Fruit fly (Drosophila melanogaster): ENCODE measurements around the gene Ubqn.

Ubqn gene

DNA sequence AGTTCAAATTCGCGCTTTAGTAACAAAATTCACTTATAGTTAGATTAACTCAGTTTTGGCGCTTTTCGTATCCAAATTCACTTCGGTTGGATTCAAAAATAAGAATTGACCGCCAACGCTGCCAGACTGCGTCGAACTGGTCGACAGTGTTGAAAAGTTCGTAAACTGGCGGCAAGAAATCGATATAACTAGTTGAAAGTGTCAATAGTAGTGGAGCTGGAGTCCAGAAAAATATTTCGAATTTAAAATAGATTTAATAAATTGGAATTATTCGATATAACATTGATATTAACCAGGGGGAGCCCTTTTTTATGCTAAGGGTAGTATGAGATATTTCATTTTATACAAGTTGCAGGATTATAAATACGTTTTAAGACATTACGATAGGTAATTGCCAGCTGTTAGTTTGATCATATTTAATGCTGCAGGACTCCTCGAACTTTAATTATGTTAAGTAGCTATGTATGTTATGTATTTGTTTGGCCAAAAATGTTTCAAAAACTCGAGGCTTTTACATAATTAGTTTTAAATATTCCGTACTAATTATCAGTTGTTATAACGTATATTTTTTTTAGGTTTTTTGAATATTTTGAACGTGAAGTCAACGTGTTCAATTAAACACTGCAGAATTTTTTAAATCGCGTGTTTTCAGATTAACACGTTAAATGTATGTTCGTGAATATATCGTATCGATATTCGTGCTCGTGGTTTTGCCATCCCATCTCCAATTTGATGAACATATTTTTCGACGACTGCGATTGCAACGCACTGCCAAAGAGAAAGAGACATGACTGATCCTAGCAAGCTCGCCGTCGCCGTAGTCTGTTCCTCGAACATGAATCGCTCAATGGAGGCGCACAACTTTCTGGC, 19.5 kb upstream of the Ubqn start, which contains the start of the genes CG14223 and Ssu72:
CG14223 (minus strand) TSS at position 113 of the 870 bp plus-strand sequence.
Ssu72 (plus strand) TSS at position 703 of the 870 bp plus-strand sequence.
- TF ChIP-seq Hnf4 (GFP tag; optimal IDR thresholded peaks at IDR 0.05) (peak; percentile 15), woc (GFP tag; optimal IDR thresholded peaks at IDR 0.05) (peak; percentile 6), Myc (optimal IDR thresholded peaks at IDR 0.05) (no peak)

DNA sequence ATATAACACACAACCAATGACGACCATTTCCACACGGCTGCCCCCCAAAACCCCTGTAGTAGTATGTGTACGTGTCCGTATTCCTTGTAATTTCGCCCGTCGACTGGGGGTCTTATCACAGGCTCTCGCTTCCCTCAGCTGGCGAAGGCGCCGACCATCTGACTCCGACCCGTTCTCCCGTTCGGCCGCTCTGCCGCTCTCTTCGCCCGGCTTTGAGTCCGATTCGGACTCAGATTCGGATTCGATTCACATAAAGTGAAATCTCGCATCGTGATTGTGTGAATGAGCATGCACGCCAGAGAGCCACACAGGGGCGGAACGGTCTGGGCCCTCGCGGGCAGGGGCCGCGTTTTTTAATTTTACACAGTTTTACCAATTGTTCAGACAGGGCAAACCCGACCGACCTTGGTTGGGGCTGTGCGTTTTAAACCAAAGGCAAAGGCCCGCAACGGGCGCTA, 17.9 kb upstream of the Ubqn start:
- TF ChIP-seq Dif (GFP tag; optimal IDR thresholded peaks at IDR 0.05; ENCODE audit: partially characterized antibody) (peak; percentile 48), sv (GFP tag; optimal IDR thresholded peaks at IDR 0.05) (no peak), ey (GFP tag; optimal IDR thresholded peaks at IDR 0.05) (peak; percentile 25), lola (GFP tag; optimal IDR thresholded peaks at IDR 0.05) (no peak), Vsx2 (GFP tag; optimal IDR thresholded peaks at IDR 0.05; ENCODE audit: partially characterized antibody) (no peak), tai (GFP tag; optimal IDR thresholded peaks at IDR 0.05) (no peak), rgr (GFP tag; optimal IDR thresholded peaks at IDR 0.05) (peak; percentile 34), CG9705 (GFP tag; optimal IDR thresholded peaks at IDR 0.05) (peak; percentile 11), CrebA (GFP tag; optimal IDR thresholded peaks at IDR 0.05; ENCODE audit: borderline replicate concordance) (no peak), Jra (GFP tag; optimal IDR thresholded peaks at IDR 0.05) (no peak), N (GFP tag; optimal IDR thresholded peaks at IDR 0.05) (no peak), sage (GFP tag; optimal IDR thresholded peaks at IDR 0.05) (no peak), jim (GFP tag; optimal IDR thresholded peaks at IDR 0.05) (no peak), foxo (GFP tag; optimal IDR thresholded peaks at IDR 0.05) (peak in 1 of 2 experiments; percentile 43), dl (GFP tag; optimal IDR thresholded peaks at IDR 0.05; ENCODE audit: insufficient read depth in 1 of 2, partially characterized antibody in 2 of 2) (no peak), dsf (GFP tag; optimal IDR thresholded peaks at IDR 0.05; ENCODE audit: borderline replicate concordance) (no peak), dmrt93B (GFP tag; optimal IDR thresholded peaks at IDR 0.05) (peak; percentile 20), Sp1 (GFP tag; optimal IDR thresholded peaks at IDR 0.05) (peak; percentile 49), usp (GFP tag; optimal IDR thresholded peaks at IDR 0.05) (no peak), psq (GFP tag; optimal IDR thresholded peaks at IDR 0.05) (no peak), woc (GFP tag; optimal IDR thresholded peaks at IDR 0.05) (peak; percentile 53), OdsH (GFP tag; optimal IDR thresholded peaks at IDR 0.05) (no peak), pan (optimal IDR thresholded peaks at IDR 0.05) (no peak), Hr78 (GFP tag; optimal IDR thresholded peaks at IDR 0.05) (no peak), Hnf4 (GFP tag; optimal IDR thresholded peaks at IDR 0.05) (no peak), Hr83 (GFP tag; optimal IDR thresholded peaks at IDR 0.05; ENCODE audit: poor library complexity, severe bottlenecking) (no peak), Myc (optimal IDR thresholded peaks at IDR 0.05) (no peak), fru (GFP tag; optimal IDR thresholded peaks at IDR 0.05) (peak; percentile 37), Abd-B (GFP tag; optimal IDR thresholded peaks at IDR 0.05) (no peak), Dfd (GFP tag; optimal IDR thresholded peaks at IDR 0.05) (no peak), GATAd (GFP tag; optimal IDR thresholded peaks at IDR 0.05) (no peak), HLH106 (tag; optimal IDR thresholded peaks at IDR 0.05) (peak; percentile 48), Rel (GFP tag; optimal IDR thresholded peaks at IDR 0.05) (no peak), Rel (tag; optimal IDR thresholded peaks at IDR 0.05) (peak; percentile 30), Mio (GFP tag; optimal IDR thresholded peaks at IDR 0.05) (no peak), CG32264 (GFP tag; optimal IDR thresholded peaks at IDR 0.05) (no peak), brk (GFP tag; optimal IDR thresholded peaks at IDR 0.05) (no peak), br (GFP tag; optimal IDR thresholded peaks at IDR 0.05) (peak; percentile 23), h (GFP tag; optimal IDR thresholded peaks at IDR 0.05) (peak; percentile 32)

All from whole organism, wandering third instar larva.